Worm (Caenorhabditis elegans) whole organism, L4 larva: ENCODE data around the gene fnta-1.

Experiments used
- F37D6.2 ChIP-seq: sonication (generic microtip); optimal IDR thresholded peaks from 2 replicates; lab custom pipeline; 2016; ENCODE audit warnings: mild to moderate bottlenecking, missing genetic modification characterization, missing compliant biosample characterization
- F44E2.7 ChIP-seq: fragments of 200-800 bp; sonication (Bioruptor generic); IDR thresholded peaks from 2 replicates; pipeline ENCODE4 v2.1.2; 2022; ENCODE audit warnings: missing genetic modification characterization, missing compliant biosample characterization
- T20F7.1 ChIP-seq: fragments of 200-800 bp; sonication (Bioruptor generic); optimal IDR thresholded peaks from 2 replicates; lab custom pipeline; 2018; ENCODE audit warnings: mild to moderate bottlenecking, missing genetic modification characterization, missing compliant biosample characterization
- Y48G9A.11 ChIP-seq: fragments of 200-800 bp; sonication (Bioruptor generic); IDR thresholded peaks from 2 replicates; pipeline ENCODE4 v1.3.6; 2022; ENCODE audit warnings: missing genetic modification reagents, missing genetic modification characterization, missing compliant biosample characterization
- Y75B8A.6 ChIP-seq: fragments of 200-800 bp; sonication (Bioruptor generic); IDR thresholded peaks from 2 replicates; pipeline ENCODE4 v1.3.6; 2022; ENCODE audit warnings: missing genetic modification reagents, missing genetic modification characterization, missing compliant biosample characterization
- ZK337.2 ChIP-seq: fragments of 200-800 bp; sonication (Bioruptor generic); IDR thresholded peaks from 2 replicates; pipeline ENCODE4 v1.3.6; 2022; ENCODE audit warnings: missing genetic modification reagents, missing genetic modification characterization, missing compliant biosample characterization
- aly-2 ChIP-seq: sonication (generic microtip); optimal IDR thresholded peaks from 2 replicates; lab custom pipeline; 2018; ENCODE audit warnings: missing biosample characterization, missing genetic modification characterization
- ama-1 ChIP-seq: fragments of 150-350 bp; optimal IDR thresholded peaks from 2 replicates; lab custom pipeline; 2014; ENCODE audit warnings: inconsistent platforms, mixed read lengths
- attf-4 ChIP-seq: sonication (generic microtip); optimal IDR thresholded peaks from 3 replicates; lab custom pipeline; 2017; ENCODE audit warnings: missing biosample characterization, missing genetic modification characterization
- ceh-20 ChIP-seq: fragments of 200-800 bp; sonication (Bioruptor generic); IDR thresholded peaks from 2 replicates; pipeline ENCODE4 v1.3.6; 2022; ENCODE audit warnings: missing genetic modification reagents, missing genetic modification characterization, missing compliant biosample characterization
- ceh-44 ChIP-seq: fragments of 200-800 bp; sonication (Bioruptor generic); IDR thresholded peaks from 2 replicates; pipeline ENCODE4 v1.3.6; 2022; ENCODE audit warnings: missing genetic modification reagents, missing genetic modification characterization, missing compliant biosample characterization
- ceh-82 ChIP-seq: sonication (generic microtip); optimal IDR thresholded peaks from 2 replicates; lab custom pipeline; 2017; ENCODE audit warnings: missing biosample characterization, missing genetic modification characterization
- cey-2 ChIP-seq: sonication (generic microtip); optimal IDR thresholded peaks from 3 replicates; lab custom pipeline; 2017; ENCODE audit warnings: missing genetic modification characterization, mild to moderate bottlenecking, missing compliant biosample characterization, antibody characterized with exemption, borderline replicate concordance; ENCODE audit not compliant: insufficient read depth
- ctbp-1 ChIP-seq: fragments of 200-800 bp; sonication (Bioruptor generic); IDR thresholded peaks from 2 replicates; pipeline ENCODE4 v1.3.6; 2022; ENCODE audit warnings: missing genetic modification reagents, missing genetic modification characterization, missing compliant biosample characterization
- daf-16 ChIP-seq, 3 experiments: sonication (generic microtip); optimal IDR thresholded peaks; 2 replicates each; lab custom pipeline; 2016 to 2017; ENCODE audit warnings: missing genetic modification characterization in 3 of 3, missing genetic modification reagents in 3 of 3, mild to moderate bottlenecking in 2 of 3, missing compliant biosample characterization in 2 of 3, missing biosample characterization in 1 of 3, moderate library complexity in 1 of 3
- daf-19 ChIP-seq: fragments of 200-800 bp; sonication (Bioruptor generic); conservative IDR thresholded peaks from 2 replicates; pipeline ENCODE4 v1.3.6; 2022; ENCODE audit warnings: missing genetic modification characterization, missing compliant biosample characterization
- dmd-6 ChIP-seq: fragments of 200-800 bp; sonication (Bioruptor generic); IDR thresholded peaks from 2 replicates; pipeline ENCODE4 v1.3.6; 2022; ENCODE audit warnings: missing genetic modification reagents, missing genetic modification characterization, missing compliant biosample characterization
- dmd-8 ChIP-seq: fragments of 200-800 bp; sonication (Bioruptor generic); IDR thresholded peaks from 2 replicates; pipeline ENCODE4 v1.3.6; 2022; ENCODE audit warnings: missing genetic modification characterization, missing compliant biosample characterization
- dpl-1 ChIP-seq: fragments of 150-350 bp; optimal IDR thresholded peaks from 2 replicates; lab custom pipeline; 2014; ENCODE audit warnings: missing biosample characterization, missing genetic modification reagents, missing genetic modification characterization
- duxl-1 ChIP-seq: sonication (generic microtip); optimal IDR thresholded peaks from 2 replicates; lab custom pipeline; 2016; ENCODE audit warnings: mild to moderate bottlenecking, missing genetic modification characterization, moderate library complexity, missing compliant biosample characterization; ENCODE audit not compliant: poor library complexity
- dve-1 ChIP-seq: sonication (generic microtip); optimal IDR thresholded peaks from 2 replicates; lab custom pipeline; 2017; ENCODE audit warnings: antibody characterized with exemption, mild to moderate bottlenecking, missing genetic modification characterization, missing compliant biosample characterization; ENCODE audit not compliant: insufficient read depth
- egl-27 ChIP-seq: sonication (generic microtip); optimal IDR thresholded peaks from 3 replicates; lab custom pipeline; 2017; ENCODE audit warnings: missing biosample characterization, missing genetic modification reagents, missing genetic modification characterization
- fkh-10 ChIP-seq: fragments of 150-350 bp; optimal IDR thresholded peaks from 2 replicates; lab custom pipeline; 2014; ENCODE audit warnings: missing biosample characterization, missing genetic modification reagents, missing genetic modification characterization
- hif-1 ChIP-seq, 2 experiments: sonication (generic microtip); optimal IDR thresholded peaks; 2 replicates each; lab custom pipeline; 2016 to 2017; ENCODE audit warnings: missing compliant biosample characterization in 2 of 2, missing genetic modification characterization in 2 of 2, missing genetic modification reagents in 2 of 2, missing genotype in 2 of 2, mild to moderate bottlenecking in 1 of 2
- hlh-30 ChIP-seq: sonication (generic microtip); optimal IDR thresholded peaks from 2 replicates; lab custom pipeline; 2017; ENCODE audit warnings: antibody characterized with exemption, mild to moderate bottlenecking, missing genetic modification characterization, missing compliant biosample characterization; ENCODE audit not compliant: insufficient read depth
- lin-1 ChIP-seq: fragments of 200-800 bp; sonication (Bioruptor generic); IDR thresholded peaks from 2 replicates; pipeline ENCODE4 v1.3.6; 2022; ENCODE audit warnings: missing genetic modification reagents, missing genetic modification characterization, missing compliant biosample characterization
- lin-13 ChIP-seq: fragments of 150-350 bp; optimal IDR thresholded peaks from 2 replicates; lab custom pipeline; 2014; ENCODE audit warnings: missing biosample characterization, missing genetic modification reagents, missing genetic modification characterization
- lin-15B ChIP-seq: fragments of 150-350 bp; sonication (generic microtip); optimal IDR thresholded peaks from 3 replicates; lab custom pipeline; 2014; ENCODE audit warnings: missing biosample characterization, missing genetic modification characterization
- lin-38 ChIP-seq: fragments of 200-800 bp; sonication (Bioruptor generic); IDR thresholded peaks from 2 replicates; pipeline ENCODE4 v1.3.6; 2022; ENCODE audit warnings: missing genetic modification reagents, missing genetic modification characterization, missing compliant biosample characterization
- lir-3 ChIP-seq: sonication (generic microtip); optimal IDR thresholded peaks from 2 replicates; lab custom pipeline; 2016; ENCODE audit warnings: mild to moderate bottlenecking, missing genetic modification characterization, missing compliant biosample characterization
- lsy-2 ChIP-seq, 2 experiments: fragments of 150-350 bp in 1 of 2; sonication (generic microtip) in 1 of 2; optimal IDR thresholded peaks; 2 replicates each; lab custom pipeline; 2014 to 2017; ENCODE audit warnings: missing biosample characterization in 2 of 2, missing genetic modification characterization in 2 of 2
- madf-9 ChIP-seq: fragments of 200-800 bp; sonication (Bioruptor generic); conservative IDR thresholded peaks from 2 replicates; pipeline ENCODE4 v1.3.6; 2022; ENCODE audit warnings: missing genetic modification reagents, missing genetic modification characterization, missing compliant biosample characterization
- mep-1 ChIP-seq: fragments of 150-350 bp; sonication (generic microtip); optimal IDR thresholded peaks from 3 replicates; lab custom pipeline; 2014; ENCODE audit warnings: missing biosample characterization, missing genetic modification characterization
- mes-2 ChIP-seq: sonication (generic microtip); optimal IDR thresholded peaks from 2 replicates; lab custom pipeline; 2016; ENCODE audit warnings: missing genotype, mild to moderate bottlenecking, missing genetic modification characterization, missing compliant biosample characterization; ENCODE audit not compliant: poor library complexity, severe bottlenecking
- mxl-2 ChIP-seq: fragments of 200-800 bp; sonication (Bioruptor generic); conservative IDR thresholded peaks from 2 replicates; pipeline ENCODE4 v1.3.6; 2022; ENCODE audit warnings: missing genetic modification reagents, missing genetic modification characterization, missing compliant biosample characterization
- mxl-3 ChIP-seq: fragments of 200-800 bp; sonication (Bioruptor generic); optimal IDR thresholded peaks from 2 replicates; lab custom pipeline; 2018; ENCODE audit warnings: mild to moderate bottlenecking, missing genetic modification characterization, missing compliant biosample characterization
- nhr-111 ChIP-seq: fragments of 200-800 bp; sonication (Bioruptor generic); optimal IDR thresholded peaks from 2 replicates; lab custom pipeline; 2018; ENCODE audit warnings: mild to moderate bottlenecking, missing genetic modification characterization, missing compliant biosample characterization
- nhr-28 ChIP-seq: fragments of 150-350 bp; optimal IDR thresholded peaks from 2 replicates; lab custom pipeline; 2014; ENCODE audit warnings: missing biosample characterization, missing genetic modification characterization
- nhr-42 ChIP-seq: fragments of 200-800 bp; sonication (Bioruptor generic); IDR thresholded peaks from 2 replicates; pipeline ENCODE4 v1.3.6; 2022; ENCODE audit warnings: missing genetic modification characterization, missing compliant biosample characterization
- nhr-6 ChIP-seq: fragments of 150-350 bp; optimal IDR thresholded peaks from 2 replicates; lab custom pipeline; 2014; ENCODE audit warnings: missing biosample characterization, missing genetic modification characterization
- nhr-76 ChIP-seq: fragments of 150-350 bp; optimal IDR thresholded peaks from 2 replicates; lab custom pipeline; 2014; ENCODE audit warnings: missing biosample characterization, missing genetic modification characterization
- php-3 ChIP-seq: fragments of 200-800 bp; sonication (Bioruptor generic); IDR thresholded peaks from 2 replicates; pipeline ENCODE4 v1.3.6; 2022; ENCODE audit warnings: missing genetic modification reagents, missing genetic modification characterization, missing compliant biosample characterization
- rbr-2 ChIP-seq: sonication (generic microtip); optimal IDR thresholded peaks from 2 replicates; lab custom pipeline; 2016; ENCODE audit warnings: missing genotype, missing genetic modification characterization, missing compliant biosample characterization
- sdz-12 ChIP-seq: fragments of 200-800 bp; sonication (Bioruptor generic); optimal IDR thresholded peaks from 2 replicates; lab custom pipeline; 2018; ENCODE audit warnings: mild to moderate bottlenecking, missing genetic modification characterization, missing compliant biosample characterization
- tra-1 ChIP-seq: fragments of 200-800 bp; sonication (Bioruptor generic); IDR thresholded peaks from 2 replicates; pipeline ENCODE4 v1.3.6; 2022; ENCODE audit warnings: missing genetic modification reagents, missing genetic modification characterization, missing compliant biosample characterization
- unc-130 ChIP-seq: sonication (generic microtip); optimal IDR thresholded peaks from 2 replicates; lab custom pipeline; 2016; ENCODE audit warnings: missing genetic modification reagents, missing genetic modification characterization, missing compliant biosample characterization
- unc-39 ChIP-seq: sonication (generic microtip); optimal IDR thresholded peaks from 2 replicates; lab custom pipeline; 2017; ENCODE audit warnings: missing biosample characterization, missing genetic modification characterization
- vab-7 ChIP-seq: fragments of 200-800 bp; sonication (Bioruptor generic); IDR thresholded peaks from 2 replicates; pipeline ENCODE4 v1.3.6; 2022; ENCODE audit warnings: missing genetic modification reagents, missing genetic modification characterization, missing compliant biosample characterization
- zfp-3 ChIP-seq: fragments of 200-800 bp; sonication (Bioruptor generic); conservative IDR thresholded peaks from 2 replicates; pipeline ENCODE4 v1.3.6; 2022; ENCODE audit warnings: missing genetic modification reagents, missing genetic modification characterization, missing compliant biosample characterization
- zip-2 ChIP-seq: fragments of 150-350 bp; optimal IDR thresholded peaks from 2 replicates; lab custom pipeline; 2014; ENCODE audit warnings: missing biosample characterization, missing genetic modification characterization

Gene fnta-1

DNA sequence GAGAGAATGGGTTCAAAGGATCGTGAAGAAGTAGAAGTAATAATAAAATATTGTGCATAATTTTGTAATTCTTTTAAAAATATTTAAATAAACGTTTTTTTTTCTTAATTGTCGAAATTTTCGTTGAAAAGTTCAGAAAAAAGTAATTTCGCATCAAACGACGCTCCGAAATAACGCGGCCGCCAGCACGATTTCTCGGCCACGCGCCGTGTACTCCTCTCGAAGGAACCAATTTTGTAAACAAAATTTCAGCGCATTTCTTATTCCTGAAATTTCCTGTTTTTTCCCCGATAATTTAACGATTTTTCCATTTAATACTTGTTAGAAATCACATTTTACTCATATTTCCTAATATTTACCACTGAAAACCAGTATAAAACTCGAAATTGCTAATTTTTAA, 48.1 kb downstream of the fnta-1 start, which contains the start of gene Y38C1AA.12 (continued):
- TF ChIP-seq F37D6.2 (peak; percentile 48), mxl-2 (GFP tag; lab: Robert Waterston, UW) (no peak), ceh-44 (GFP tag; lab: Robert Waterston, UW) (peak; percentile 58; the same call in 1 of the 2 replicates), lin-1 (GFP tag; lab: Robert Waterston, UW) (peak; percentile 22; the same call in 1 of the 2 replicates), duxl-1 (peak; percentile 56), Y48G9A.11 (GFP tag; lab: Robert Waterston, UW) (peak; percentile 98), hlh-30 (tag; lab: Kevin White, UChicago) (peak; percentile 37), lin-15B (tag; lab: Kevin White, UChicago) (no peak), dve-1 (tag; lab: Kevin White, UChicago) (peak; percentile 57), dmd-6 (GFP tag; lab: Robert Waterston, UW) (peak; percentile 84), F44E2.7 (GFP tag; lab: Robert Waterston, UW) (no peak), ctbp-1 (0 out of 2 replicates have a peak, but pooled peaks have one; percentile 18), rbr-2 (tag; lab: Kevin White, UChicago) (peak; percentile 70), ceh-82 (no peak), cey-2 (tag; lab: Kevin White, UChicago) (no peak), hif-1 (tag; optimal IDR thresholded peaks at IDR 0.05; lab: Kevin White, UChicago) (peak in 1 of 2 experiments; percentile 92), T20F7.1 (GFP tag; lab: Kevin White, UChicago) (peak; percentile 98), lir-3 (tag; lab: Kevin White, UChicago) (no peak), ama-1 (peak; percentile 16), unc-130 (GFP tag; lab: Kevin White, UChicago) (peak; percentile 90), madf-9 (GFP tag; lab: Robert Waterston, UW) (peak; percentile 67), dmd-8 (GFP tag; lab: Robert Waterston, UW) (no peak), egl-27 (tag; lab: Kevin White, UChicago) (no peak), daf-16 (GFP tag; optimal IDR thresholded peaks at IDR 0.05; lab: Kevin White, UChicago) (peak; percentile 51 to 62), daf-16 (tag; optimal IDR thresholded peaks at IDR 0.05; lab: Kevin White, UChicago) (peak; percentile 74), nhr-76 (no peak), php-3 (GFP tag; lab: Robert Waterston, UW) (no peak; the same call in 1 of the 2 replicates), lin-13 (GFP tag; lab: Kevin White, UChicago) (no peak), nhr-42 (no peak), sdz-12 (GFP tag; lab: Kevin White, UChicago) (peak; percentile 80), unc-39 (tag; lab: Kevin White, UChicago) (no peak), daf-19 (GFP tag; lab: Robert Waterston, UW) (no peak), dpl-1 (GFP tag; lab: Kevin White, UChicago) (peak; percentile 75), mes-2 (peak; percentile 99), vab-7 (GFP tag; lab: Robert Waterston, UW) (0 out of 2 replicates have a peak, but pooled peaks have one; percentile 10), lin-38 (peak; percentile 78), ZK337.2 (GFP tag; lab: Robert Waterston, UW) (peak; percentile 95), mep-1 (tag; lab: Kevin White, UChicago) (peak; percentile 66), ceh-20 (GFP tag; lab: Robert Waterston, UW) (no peak), lsy-2 (tag; optimal IDR thresholded peaks at IDR 0.05; lab: Kevin White, UChicago) (peak in 1 of 2 experiments; percentile 85), nhr-28 (tag; lab: Kevin White, UChicago) (peak; percentile 27), fkh-10 (GFP tag; lab: Kevin White, UChicago) (peak; percentile 53), aly-2 (no peak), mxl-3 (GFP tag; lab: Kevin White, UChicago) (no peak), Y75B8A.6 (no peak), zip-2 (tag; lab: Kevin White, UChicago) (no peak), zfp-3 (GFP tag; lab: Robert Waterston, UW) (peak; percentile 67; the same call in 1 of the 2 replicates), attf-4 (tag; lab: Kevin White, UChicago) (no peak), nhr-111 (GFP tag; lab: Kevin White, UChicago) (no peak), nhr-6 (tag; lab: Kevin White, UChicago) (peak; percentile 72), tra-1 (GFP tag; lab: Robert Waterston, UW) (0 out of 2 replicates have a peak, but pooled peaks have one; percentile 47)
